Fruit fly (Drosophila melanogaster) whole organism, wandering third instar larva: ENCODE data around the gene CG11456.

ENCODE experiments used
- Abd-B ChIP-seq: fragments of >200 bp; optimal IDR thresholded peaks from 2 replicates; lab custom pipeline; 2017; ENCODE audit warnings: missing biosample characterization, missing genetic modification characterization
- Dif ChIP-seq: fragments of 200-275, 200-300 bp; sonication (Bioruptor generic); optimal IDR thresholded peaks from 2 replicates; lab custom pipeline; 2018; ENCODE audit warnings: missing biosample characterization, missing genetic modification characterization; ENCODE audit not compliant: partially characterized antibody
- Hr78 ChIP-seq: fragments of >200 bp; optimal IDR thresholded peaks from 2 replicates; lab custom pipeline; 2017; ENCODE audit warnings: missing biosample characterization, missing genetic modification characterization
- Sp1 ChIP-seq: fragments of 200-800 bp; sonication (Bioruptor generic); optimal IDR thresholded peaks from 3 replicates; lab custom pipeline; 2019; ENCODE audit warnings: missing biosample characterization, mild to moderate bottlenecking, missing genetic modification characterization, moderate library complexity
- h ChIP-seq: fragments of 200-800 bp; sonication (Bioruptor generic); optimal IDR thresholded peaks from 3 replicates; lab custom pipeline; 2016; ENCODE audit warnings: missing biosample characterization, mild to moderate bottlenecking, missing genetic modification characterization
- lola ChIP-seq: fragments of >200 bp; optimal IDR thresholded peaks from 2 replicates; lab custom pipeline; 2017; ENCODE audit warnings: missing biosample characterization, missing genetic modification characterization
- tai ChIP-seq: sonication (Bioruptor generic); optimal IDR thresholded peaks from 2 replicates; lab custom pipeline; 2016; ENCODE audit warnings: missing biosample characterization, missing genetic modification characterization
- usp ChIP-seq: fragments of >200 bp; optimal IDR thresholded peaks from 2 replicates; lab custom pipeline; 2017; ENCODE audit warnings: missing biosample characterization, missing genetic modification characterization

DNA sequence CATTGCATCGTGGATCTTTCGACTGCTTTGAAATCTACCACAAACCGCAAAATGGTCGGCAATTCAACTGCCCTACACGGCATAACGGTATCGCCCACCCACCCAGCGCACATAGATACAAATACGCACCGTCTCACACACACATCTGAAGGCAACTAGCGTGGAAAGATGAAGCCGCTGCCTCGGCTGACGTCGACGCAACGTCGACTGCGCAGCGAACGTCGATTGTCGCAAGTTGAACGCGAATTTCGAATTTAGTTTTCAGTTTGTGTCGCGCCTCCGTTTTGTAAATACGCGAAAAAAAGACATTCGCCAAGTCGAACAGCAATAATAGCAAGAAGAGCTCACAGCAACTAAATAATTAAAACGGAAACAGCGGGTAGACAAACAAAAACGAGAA lies 13.8 kb upstream of the CG11456 start:
- TF ChIP-seq Hr78 = no peak
- no peak for TF ChIP-seq Dif (GFP tag; lab: Kevin White, UChicago)
- TF ChIP-seq Sp1 (GFP tag; lab: Kevin White, UChicago) = no peak
- TF ChIP-seq tai = no peak
- TF ChIP-seq usp (GFP tag; lab: Kevin White, UChicago) = no peak
- TF ChIP-seq lola = no peak
- no peak for TF ChIP-seq Abd-B (GFP tag; lab: Kevin White, UChicago)
- TF ChIP-seq h = no peak
